Worm (Caenorhabditis elegans) whole organism, mixed stage, embryonic: ENCODE data around the gene T23G4.2.

Source experiments
- ceh-43 ChIP-seq: fragments of 200-800 bp; sonication (Bioruptor generic); optimal IDR thresholded peaks from 2 replicates; lab custom pipeline; 2018; ENCODE audit warnings: mild to moderate bottlenecking, missing genetic modification characterization, moderate library complexity, missing compliant biosample characterization
- lin-13 ChIP-seq: fragments of 150-350 bp; optimal IDR thresholded peaks from 2 replicates; lab custom pipeline; 2014; ENCODE audit warnings: missing biosample characterization, missing genetic modification characterization

DNA sequence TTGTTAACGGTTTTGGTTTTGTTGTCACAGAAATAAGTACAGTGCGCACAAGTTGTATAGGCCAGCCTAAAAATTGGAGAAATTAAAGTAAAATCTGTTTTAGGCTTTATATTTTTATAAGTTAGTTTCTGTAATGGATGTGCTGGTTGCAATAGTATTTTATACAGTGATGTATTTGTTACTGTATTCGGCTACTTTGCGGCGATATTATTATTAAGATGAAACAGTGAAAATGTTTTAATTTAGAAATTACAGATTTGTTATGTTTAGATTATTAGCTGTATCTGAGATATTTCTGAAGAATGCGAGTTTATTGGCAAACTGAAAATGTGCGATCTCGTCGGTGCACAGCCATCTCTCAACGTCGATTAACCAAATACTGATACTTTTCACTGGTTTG lies 41.8 kb downstream of the T23G4.2 start, which contains the start of gene ule-4:
- TF ChIP-seq ceh-43 (GFP tag; lab: Kevin White, UChicago), result no peak
- TF ChIP-seq lin-13 (tag; lab: Kevin White, UChicago), result no peak
